Worm (Caenorhabditis elegans) whole organism, midembryonic: ENCODE results near the gene sknr-1.
A peak's percentile ranks its signal among the peaks of the same experiment; 100 is the strongest.

Experiments used
- T22C8.4 ChIP-seq: fragments of 200-800 bp; sonication (Bioruptor generic); IDR thresholded peaks from 2 replicates; pipeline ENCODE4 v1.3.6; 2022; ENCODE audit warnings: missing genetic modification characterization, missing compliant biosample characterization
- flt-1 ChIP-seq: fragments of 200-800 bp; sonication (Bioruptor generic); IDR thresholded peaks from 2 replicates; pipeline ENCODE4 v1.3.6; 2022; ENCODE audit warnings: missing genetic modification characterization, missing compliant biosample characterization
- klf-2 ChIP-seq: fragments of 200-800 bp; sonication (Bioruptor generic); conservative IDR thresholded peaks from 2 replicates; pipeline ENCODE4 v1.3.6; 2022; ENCODE audit warnings: missing genetic modification reagents, missing genetic modification characterization, missing compliant biosample characterization
- ref-1 ChIP-seq: fragments of 200-800 bp; sonication (Bioruptor generic); conservative IDR thresholded peaks from 2 replicates; pipeline ENCODE4 v1.3.6; 2022; ENCODE audit warnings: missing genetic modification reagents, missing genetic modification characterization, missing compliant biosample characterization

ce11 chrV:2672603-2673002 lies 47.3 kb upstream of the sknr-1 start, which contains the start of gene W02G9.3:
- no peak for TF ChIP-seq T22C8.4 (GFP tag; lab: Robert Waterston, UW)
- no peak for TF ChIP-seq klf-2 (GFP tag; lab: Robert Waterston, UW)
- peak; percentile 53; the same call in 1 of the 2 replicates for TF ChIP-seq flt-1
- TF ChIP-seq ref-1 (GFP tag; lab: Robert Waterston, UW) = no peak
